Worm (Caenorhabditis elegans): Measurements from ENCODE around the gene C16C8.7.

Gene C16C8.7

DNA sequence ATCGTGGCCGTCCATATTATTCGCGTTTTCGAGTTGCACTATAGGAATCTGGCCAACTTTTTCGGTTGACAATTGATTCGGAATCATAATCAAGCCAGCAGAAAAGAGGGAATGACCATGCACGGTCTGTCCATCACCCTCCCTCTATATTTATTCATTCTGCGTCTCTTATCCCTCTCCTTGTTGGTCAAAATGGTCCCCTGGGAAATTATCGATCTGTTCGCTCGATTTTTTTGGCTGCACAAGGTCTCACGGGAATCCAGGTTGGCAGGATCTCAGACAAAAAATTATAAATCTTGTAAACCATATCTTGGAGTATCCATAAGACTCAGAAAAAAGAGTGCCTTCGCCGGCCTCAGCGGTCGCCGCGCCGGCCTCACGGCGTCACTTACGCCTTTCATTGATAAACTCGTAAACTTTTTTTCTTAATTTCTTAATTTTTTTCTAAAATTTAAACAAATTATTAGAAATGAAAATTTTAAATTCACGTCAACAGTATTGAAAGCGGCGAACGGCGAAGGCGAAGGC lies 45.5 kb downstream of the C16C8.7 start, which contains the start of the genes F18A12.7 and F18A12.2:
Gene F18A12.7 (minus strand): TSS at position 101 of the 528 bp plus-strand sequence.
Gene F18A12.2 (plus strand): TSS at position 478 of the 528 bp plus-strand sequence.
- no peak for TF ChIP-seq nhr-77 (tag; optimal IDR thresholded peaks at IDR 0.05)
- no peak for TF ChIP-seq ceh-28 (tag; optimal IDR thresholded peaks at IDR 0.05)
- TF ChIP-seq nhr-11 (tag; optimal IDR thresholded peaks at IDR 0.05), result no peak
- TF ChIP-seq aly-2 (tag; optimal IDR thresholded peaks at IDR 0.05), result no peak
- TF ChIP-seq ama-1 (optimal IDR thresholded peaks at IDR 0.05), result no peak
- no peak for TF ChIP-seq madf-5 (GFP tag; IDR thresholded peaks at IDR 0.05)
- no peak for TF ChIP-seq nhr-25 (tag; optimal IDR thresholded peaks at IDR 0.05; ENCODE audit: borderline replicate concordance, insufficient read depth)
- no peak for TF ChIP-seq D1046.2 (GFP tag; IDR thresholded peaks at IDR 0.05)
- TF ChIP-seq unc-39 (tag; optimal IDR thresholded peaks at IDR 0.05), result no peak
- TF ChIP-seq vab-7 (GFP tag; IDR thresholded peaks at IDR 0.05), result no peak
- TF ChIP-seq hif-1 (tag; optimal IDR thresholded peaks at IDR 0.05), result no peak
- TF ChIP-seq mes-2 (tag; optimal IDR thresholded peaks at IDR 0.05; ENCODE audit: poor library complexity, severe bottlenecking), result no peak
- no peak for TF ChIP-seq madf-9 (GFP tag; conservative IDR thresholded peaks at IDR 0.05)
- no peak for TF ChIP-seq F44E2.7 (GFP tag; IDR thresholded peaks at IDR 0.05)
- TF ChIP-seq nhr-10 (tag; optimal IDR thresholded peaks at IDR 0.05), result no peak
- TF ChIP-seq skn-1 (tag; optimal IDR thresholded peaks at IDR 0.05), result no peak

Measured in whole organism, L4 larva.